Worm (Caenorhabditis elegans) whole organism, young adult: Measurements from ENCODE around the gene M153.3.

Experiments
- F57A8.1 ChIP-seq: fragments of 200-800 bp; sonication (Bioruptor generic); optimal IDR thresholded peaks from 2 replicates; lab custom pipeline; 2018; ENCODE audit warnings: mild to moderate bottlenecking, missing genetic modification characterization, moderate library complexity, missing compliant biosample characterization
- K11D2.4 ChIP-seq: fragments of 200-800 bp; sonication (Bioruptor generic); IDR thresholded peaks from 2 replicates; pipeline ENCODE4 v1.3.6; 2022; ENCODE audit warnings: missing genetic modification reagents, missing genetic modification characterization, missing compliant biosample characterization
- T07F8.4 ChIP-seq: sonication (generic microtip); optimal IDR thresholded peaks from 2 replicates; lab custom pipeline; 2016; ENCODE audit warnings: mild to moderate bottlenecking, missing genetic modification characterization, moderate library complexity, missing compliant biosample characterization
- ZK185.1 ChIP-seq: sonication (generic microtip); optimal IDR thresholded peaks from 2 replicates; lab custom pipeline; 2016; ENCODE audit warnings: mild to moderate bottlenecking, missing genetic modification characterization, missing compliant biosample characterization; ENCODE audit not compliant: poor library complexity, severe bottlenecking
- ama-1 ChIP-seq, 3 experiments: fragments of 150-350 bp in 1 of 3; sonication (generic microtip) in 2 of 3; optimal IDR thresholded peaks; 2 replicates each; lab custom pipeline; 2014 to 2018; ENCODE audit warnings: missing biosample characterization in 2 of 3, missing genetic modification characterization in 2 of 3, missing genetic modification reagents in 2 of 3
- let-526 ChIP-seq: fragments of 200-800 bp; sonication (Bioruptor generic); IDR thresholded peaks from 2 replicates; pipeline ENCODE4 v1.3.6; 2022; ENCODE audit warnings: missing genetic modification reagents, missing genetic modification characterization, missing compliant biosample characterization
- sdz-38 ChIP-seq: sonication (generic microtip); optimal IDR thresholded peaks from 2 replicates; lab custom pipeline; 2016; ENCODE audit warnings: missing genotype, missing genetic modification characterization, missing compliant biosample characterization
- snpc-1.1 ChIP-seq: sonication (generic microtip); optimal IDR thresholded peaks from 2 replicates; lab custom pipeline; 2017; ENCODE audit warnings: missing genetic modification characterization, mild to moderate bottlenecking, missing compliant biosample characterization, antibody characterized with exemption, moderate library complexity, missing genotype, missing genetic modification reagents; ENCODE audit not compliant: insufficient read depth
- tbp1 ChIP-seq: fragments of 200-800 bp; sonication (Bioruptor generic); optimal IDR thresholded peaks from 2 replicates; lab custom pipeline; 2018; ENCODE audit warnings: mild to moderate bottlenecking, missing genetic modification characterization, missing compliant biosample characterization
- ztf-6 ChIP-seq: fragments of 200-800 bp; sonication (Bioruptor generic); IDR thresholded peaks from 2 replicates; pipeline ENCODE4 v1.3.6; 2022; ENCODE audit warnings: missing genetic modification reagents, missing genetic modification characterization, missing compliant biosample characterization

ce11 chrX:12188280-12189071 is 45.8 kb downstream of the M153.3 start:
- TF ChIP-seq let-526 (GFP tag; lab: Robert Waterston, UW), result no peak
- no peak for TF ChIP-seq T07F8.4 (tag; lab: Kevin White, UChicago)
- TF ChIP-seq snpc-1.1 (tag; lab: Kevin White, UChicago), result no peak
- no peak for TF ChIP-seq ama-1 (optimal IDR thresholded peaks at IDR 0.05; lab: Kevin White, UChicago)
- no peak for TF ChIP-seq ama-1 (GFP tag; optimal IDR thresholded peaks at IDR 0.05; lab: Kevin White, UChicago)
- no peak for TF ChIP-seq sdz-38 (tag; lab: Kevin White, UChicago)
- TF ChIP-seq ZK185.1 (tag; lab: Kevin White, UChicago), result no peak
- TF ChIP-seq F57A8.1 (GFP tag; lab: Kevin White, UChicago), result no peak
- TF ChIP-seq ztf-6 (GFP tag; lab: Robert Waterston, UW), result no peak
- TF ChIP-seq tbp1 (GFP tag; lab: Kevin White, UChicago), result no peak
- no peak for TF ChIP-seq K11D2.4 (GFP tag; lab: Robert Waterston, UW)
